Fruit fly (Drosophila melanogaster) Kc167 (cell line): Measurements from ENCODE around the gene CG15740.

ENCODE experiments used
- Sin3A ChIP-seq: fragments of >200 bp; optimal IDR thresholded peaks from 2 replicates; lab custom pipeline; 2018; ENCODE audit warnings: missing external identifiers
- h ChIP-seq: fragments of >200 bp; optimal IDR thresholded peaks from 3 replicates; lab custom pipeline; 2018; ENCODE audit warnings: missing external identifiers

DNA sequence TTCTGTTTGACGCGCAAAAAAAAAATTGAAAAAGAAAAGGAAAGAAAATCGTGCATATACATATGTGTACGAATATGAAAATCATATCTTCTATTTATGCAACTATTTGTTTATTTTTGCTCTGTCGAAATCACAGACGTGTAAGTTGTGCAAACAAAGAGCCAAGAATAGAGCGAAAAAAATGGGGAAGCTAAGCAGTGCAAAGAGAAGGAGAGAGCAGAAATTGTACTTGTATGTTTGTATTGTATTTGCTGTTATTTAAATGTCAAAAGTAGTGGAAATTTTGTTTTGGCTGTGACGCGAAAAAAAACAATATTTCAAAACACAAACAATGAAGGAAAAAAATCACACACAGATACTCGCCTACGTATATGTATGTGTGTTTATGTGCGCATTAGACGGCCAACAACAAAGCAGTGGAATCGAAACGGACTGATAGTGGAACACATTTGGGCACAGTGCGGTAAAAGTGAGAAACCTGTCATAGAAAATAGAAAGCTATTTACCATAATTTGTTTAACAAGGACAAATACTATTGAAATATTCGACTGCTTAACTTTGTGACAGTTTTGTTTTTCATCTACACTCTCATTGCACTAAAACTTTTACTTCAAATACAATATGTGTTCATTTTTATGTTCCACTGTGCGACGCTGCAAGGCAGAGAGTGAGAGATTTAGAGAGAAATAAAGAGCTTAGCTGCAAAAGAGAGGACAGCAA, 27.7 kb downstream of the CG15740 start:
- no peak for TF ChIP-seq Sin3A
- no peak for TF ChIP-seq h (lab: Kevin White, UChicago)
